Worm (Caenorhabditis elegans) whole organism, late embryonic: ENCODE data around the gene C16D2.3.
A peak's percentile ranks its signal among the peaks of the same experiment; 100 is the strongest.

Experiments used
- K09A11.1 ChIP-seq: sonication (generic microtip); optimal IDR thresholded peaks from 2 replicates; lab custom pipeline; 2017; ENCODE audit warnings: antibody characterized with exemption, mild to moderate bottlenecking, missing genetic modification characterization, missing compliant biosample characterization; ENCODE audit not compliant: insufficient read depth
- Y22D7AL.16 ChIP-seq: sonication (generic microtip); optimal IDR thresholded peaks from 2 replicates; lab custom pipeline; 2016; ENCODE audit warnings: missing genetic modification characterization, missing compliant biosample characterization
- ceh-14 ChIP-seq: sonication (generic microtip); optimal IDR thresholded peaks from 2 replicates; lab custom pipeline; 2016; ENCODE audit warnings: missing genotype, missing genetic modification characterization, missing compliant biosample characterization
- ceh-30 ChIP-seq: fragments of 150-350 bp; optimal IDR thresholded peaks from 2 replicates; lab custom pipeline; 2014; ENCODE audit warnings: missing biosample characterization, missing genetic modification characterization
- ceh-31 ChIP-seq: sonication (generic microtip); optimal IDR thresholded peaks from 2 replicates; lab custom pipeline; 2016; ENCODE audit warnings: missing genetic modification characterization, missing compliant biosample characterization
- ceh-45 ChIP-seq: fragments of 200-800 bp; sonication (Bioruptor generic); IDR thresholded peaks from 2 replicates; pipeline ENCODE4 v1.3.6; 2022; ENCODE audit warnings: missing genetic modification reagents, missing genetic modification characterization, missing compliant biosample characterization
- ceh-48 ChIP-seq: sonication (generic microtip); optimal IDR thresholded peaks from 2 replicates; lab custom pipeline; 2016; ENCODE audit warnings: missing genetic modification characterization, inconsistent platforms, missing compliant biosample characterization
- che-1 ChIP-seq: sonication (generic microtip); optimal IDR thresholded peaks from 2 replicates; lab custom pipeline; 2016; ENCODE audit warnings: mild to moderate bottlenecking, missing genetic modification characterization, missing compliant biosample characterization
- ets-4 ChIP-seq: sonication (generic microtip); optimal IDR thresholded peaks from 2 replicates; lab custom pipeline; 2016; ENCODE audit warnings: missing genetic modification characterization, missing compliant biosample characterization
- fkh-6 ChIP-seq: sonication (generic microtip); optimal IDR thresholded peaks from 2 replicates; lab custom pipeline; 2016; ENCODE audit warnings: missing genetic modification characterization, missing compliant biosample characterization
- hlh-15 ChIP-seq: sonication (generic microtip); optimal IDR thresholded peaks from 2 replicates; lab custom pipeline; 2016; ENCODE audit warnings: missing genetic modification characterization, missing compliant biosample characterization
- hlh-30 ChIP-seq: sonication (generic microtip); optimal IDR thresholded peaks from 2 replicates; lab custom pipeline; 2017; ENCODE audit warnings: antibody characterized with exemption, missing genetic modification characterization, missing compliant biosample characterization; ENCODE audit not compliant: insufficient read depth
- hlh-8 ChIP-seq: sonication (generic microtip); optimal IDR thresholded peaks from 2 replicates; lab custom pipeline; 2016; ENCODE audit warnings: missing genotype, missing genetic modification characterization, missing compliant biosample characterization
- lim-6 ChIP-seq: sonication (generic microtip); optimal IDR thresholded peaks from 2 replicates; lab custom pipeline; 2016; ENCODE audit warnings: missing genetic modification characterization, missing compliant biosample characterization
- lin-11 ChIP-seq: fragments of 200-800 bp; sonication (Bioruptor generic); optimal IDR thresholded peaks from 2 replicates; lab custom pipeline; 2018; ENCODE audit warnings: mild to moderate bottlenecking, missing genetic modification characterization, missing compliant biosample characterization
- mec-3 ChIP-seq: sonication (generic microtip); optimal IDR thresholded peaks from 2 replicates; lab custom pipeline; 2016; ENCODE audit warnings: borderline replicate concordance, missing genetic modification characterization, missing compliant biosample characterization
- nhr-11 ChIP-seq: fragments of 150-350 bp; optimal IDR thresholded peaks from 2 replicates; lab custom pipeline; 2014; ENCODE audit warnings: missing biosample characterization, missing genetic modification characterization
- nhr-232 ChIP-seq: sonication (generic microtip); optimal IDR thresholded peaks from 2 replicates; lab custom pipeline; 2016; ENCODE audit warnings: missing genetic modification characterization, missing compliant biosample characterization
- odd-2 ChIP-seq: sonication (generic microtip); optimal IDR thresholded peaks from 2 replicates; lab custom pipeline; 2017; ENCODE audit warnings: antibody characterized with exemption, mild to moderate bottlenecking, missing genetic modification characterization, missing compliant biosample characterization
- pros-1 ChIP-seq: fragments of 150-350 bp; optimal IDR thresholded peaks from 2 replicates; lab custom pipeline; 2014; ENCODE audit warnings: missing biosample characterization, missing genetic modification reagents, missing genetic modification characterization
- rnt-1 ChIP-seq: sonication (generic microtip); optimal IDR thresholded peaks from 2 replicates; lab custom pipeline; 2016; ENCODE audit warnings: missing genetic modification characterization, missing compliant biosample characterization
- sdc-2 ChIP-seq: sonication (generic microtip); optimal IDR thresholded peaks from 2 replicates; lab custom pipeline; 2016; ENCODE audit warnings: missing genotype, missing genetic modification characterization, missing compliant biosample characterization
- sox-2 ChIP-seq: fragments of 200-800 bp; sonication (Bioruptor generic); IDR thresholded peaks from 2 replicates; pipeline ENCODE4 v1.3.6; 2022; ENCODE audit warnings: missing genetic modification reagents, missing genetic modification characterization, missing compliant biosample characterization
- tbx-2 ChIP-seq: sonication (generic microtip); optimal IDR thresholded peaks from 2 replicates; lab custom pipeline; 2016; ENCODE audit warnings: missing genetic modification characterization, missing compliant biosample characterization
- unc-42 ChIP-seq: sonication (generic microtip); optimal IDR thresholded peaks from 2 replicates; lab custom pipeline; 2016; ENCODE audit warnings: missing genotype, missing genetic modification characterization, missing compliant biosample characterization
- unc-55 ChIP-seq: sonication (generic microtip); optimal IDR thresholded peaks from 2 replicates; lab custom pipeline; 2017; ENCODE audit warnings: missing biosample characterization, missing genetic modification reagents, missing genetic modification characterization
- unc-86 ChIP-seq: sonication (generic microtip); optimal IDR thresholded peaks from 2 replicates; lab custom pipeline; 2016; ENCODE audit warnings: missing genetic modification characterization, missing compliant biosample characterization
- zip-5 ChIP-seq: sonication (generic microtip); optimal IDR thresholded peaks from 2 replicates; lab custom pipeline; 2016; ENCODE audit warnings: missing genetic modification characterization, missing compliant biosample characterization

The C16D2.3 gene

DNA sequence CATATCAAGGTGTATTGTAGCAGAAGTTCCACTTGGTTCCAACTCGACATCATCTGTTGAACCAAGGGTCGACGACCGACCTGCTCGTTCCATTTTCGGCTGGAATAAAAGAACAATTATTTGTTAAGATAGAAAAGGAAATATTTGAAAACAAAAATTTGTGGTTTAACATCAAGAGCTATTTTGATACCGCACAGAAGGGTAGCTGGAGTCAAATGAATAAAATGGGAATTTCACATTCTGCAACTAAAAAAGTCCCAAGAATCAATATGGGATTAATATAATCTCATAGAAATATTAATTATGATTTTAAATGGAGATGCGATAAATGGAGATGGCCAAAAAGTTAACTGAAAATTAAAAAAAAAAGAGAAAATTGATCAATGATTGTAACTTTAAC lies 39.4 kb upstream of the C16D2.3 start, which contains the start of gene clh-5:
Gene clh-5 (minus strand): TSS at position 101 of the 400 bp plus-strand sequence.
- TF ChIP-seq ceh-45 (GFP tag; lab: Robert Waterston, UW) (no peak), che-1 (no peak), lim-6 (tag; lab: Kevin White, UChicago) (no peak), hlh-15 (tag; lab: Kevin White, UChicago) (no peak), ceh-14 (tag; lab: Kevin White, UChicago) (no peak), Y22D7AL.16 (tag; lab: Kevin White, UChicago) (no peak), mec-3 (tag; lab: Kevin White, UChicago) (no peak), K09A11.1 (tag; lab: Kevin White, UChicago) (no peak), sox-2 (GFP tag; lab: Robert Waterston, UW) (no peak), ceh-30 (tag; lab: Kevin White, UChicago) (no peak), fkh-6 (tag; lab: Kevin White, UChicago) (no peak), unc-86 (tag; lab: Kevin White, UChicago) (no peak), tbx-2 (no peak), ets-4 (tag; lab: Kevin White, UChicago) (no peak), pros-1 (tag; lab: Kevin White, UChicago) (no peak), unc-42 (tag; lab: Kevin White, UChicago) (no peak), zip-5 (tag; lab: Kevin White, UChicago) (no peak), hlh-8 (no peak), unc-55 (GFP tag; lab: Kevin White, UChicago) (no peak)
- TF ChIP-seq, all 69 proteins: peak for 0

DNA sequence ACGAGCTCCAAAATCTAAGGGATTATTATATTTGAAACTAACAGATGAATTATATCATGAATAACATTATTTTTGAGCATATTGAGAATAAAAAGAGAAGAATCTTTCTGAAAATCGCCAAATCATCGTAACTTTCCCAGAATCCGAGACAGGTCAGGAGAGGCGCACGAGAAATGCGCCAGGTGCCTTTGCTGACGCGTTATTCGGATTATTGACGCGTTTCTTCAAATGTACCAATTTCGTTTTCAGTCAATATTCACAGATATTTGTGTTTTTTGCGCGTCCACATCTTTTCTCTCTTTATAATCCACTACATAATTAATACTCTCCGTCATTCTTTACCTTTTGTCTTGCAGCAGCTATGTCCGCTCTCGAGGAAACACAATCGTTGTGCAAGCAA lies 38.9 kb upstream of the C16D2.3 start, which contains the start of gene T24H10.1:
Gene T24H10.1 (plus strand): TSS at position 355 of the 400 bp plus-strand sequence.
- TF ChIP-seq unc-42 (tag; lab: Kevin White, UChicago): peak; percentile 17
- peak; percentile 58 for TF ChIP-seq ceh-48 (tag; lab: Kevin White, UChicago)
- TF ChIP-seq tbx-2: peak; percentile 14
- TF ChIP-seq sdc-2: no peak
- TF ChIP-seq nhr-11 (tag; lab: Kevin White, UChicago): no peak
- peak; percentile 21 for TF ChIP-seq hlh-30 (tag; lab: Kevin White, UChicago)
- TF ChIP-seq nhr-232 (tag; lab: Kevin White, UChicago): no peak

DNA sequence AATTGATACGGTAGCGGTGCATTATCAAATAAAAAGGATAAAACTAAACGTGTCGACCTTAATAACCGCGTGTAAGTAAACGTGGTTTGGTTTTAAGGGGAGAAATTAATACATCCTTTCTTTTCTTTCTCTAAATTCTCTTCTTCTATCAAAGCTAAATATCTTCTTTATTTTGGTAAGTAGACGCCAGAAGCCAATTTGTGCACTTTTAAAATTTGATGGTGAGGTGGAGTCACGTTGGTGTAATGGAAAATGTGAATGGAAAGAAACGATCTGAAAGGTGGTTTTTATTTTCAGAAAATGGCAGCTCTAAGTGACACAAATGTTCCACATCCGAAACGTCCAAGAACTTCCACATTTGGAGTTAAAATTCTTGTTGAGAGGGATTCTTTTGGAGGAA lies 37.1 kb upstream of the C16D2.3 start, which contains the start of gene T24H10.5:
Gene T24H10.5 (plus strand): TSS at position 301 of the 400 bp plus-strand sequence.
- no peak for TF ChIP-seq unc-55 (GFP tag; lab: Kevin White, UChicago)

DNA sequence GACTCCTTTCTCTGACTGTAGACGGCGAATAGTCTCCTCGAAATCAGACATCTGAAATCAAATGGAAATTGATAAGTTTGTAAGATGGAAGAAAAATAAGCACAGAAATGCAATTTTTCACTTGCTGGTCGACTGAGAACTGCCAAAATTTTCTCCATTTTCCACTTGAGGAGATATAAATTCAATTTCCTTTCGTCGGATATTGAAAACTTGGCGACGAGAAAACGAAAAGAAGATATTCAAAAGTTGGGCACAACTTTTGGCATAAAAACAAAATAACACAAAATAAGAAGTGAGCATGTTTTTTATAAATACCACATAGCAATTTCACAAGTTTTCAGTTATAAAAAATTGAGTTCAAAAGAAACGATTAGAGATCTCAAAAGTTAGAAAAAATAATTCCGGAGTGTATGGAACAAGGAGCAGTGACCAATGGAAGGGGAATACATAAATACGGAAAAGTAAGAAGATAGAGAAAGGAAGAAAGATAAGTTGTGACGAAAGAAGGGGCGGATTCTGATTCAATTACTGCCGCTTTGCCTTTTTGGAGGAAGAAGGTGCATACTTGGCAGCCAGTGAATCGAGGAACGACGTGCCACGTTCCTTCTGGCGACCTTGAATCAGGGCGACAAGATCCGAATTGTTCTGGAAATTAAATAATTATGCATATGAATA lies 30.7 kb upstream of the C16D2.3 start, which contains the start of gene dyrb-1:
Gene dyrb-1 (minus strand): TSS at position 51 of the 675 bp plus-strand sequence.
- TF ChIP-seq lin-11: no peak
- TF ChIP-seq unc-42 (tag; lab: Kevin White, UChicago): peak; percentile 89

DNA sequence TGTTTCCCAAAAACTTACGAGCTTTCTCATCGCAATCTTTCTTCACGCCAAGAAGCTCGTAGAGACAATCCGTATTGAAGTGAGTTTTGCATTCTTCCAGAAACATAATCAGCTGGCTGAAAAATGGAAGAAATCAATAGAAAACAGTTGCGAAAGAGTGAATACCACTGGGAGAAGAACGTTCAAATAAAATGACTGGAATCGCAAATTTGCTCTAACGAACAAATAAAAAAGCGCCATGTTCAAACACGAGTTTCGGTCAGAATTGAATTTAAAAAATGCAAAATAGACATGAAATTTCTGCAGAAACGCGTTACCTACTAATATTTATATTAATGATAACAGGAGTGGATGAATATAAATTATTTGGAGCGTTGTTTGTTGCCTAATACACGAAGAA lies 29.5 kb upstream of the C16D2.3 start, which contains the start of gene dnj-23:
Gene dnj-23 (minus strand): TSS at position 158 of the 400 bp plus-strand sequence.
- TF ChIP-seq lin-11 (no peak), ceh-31 (no peak), K09A11.1 (tag; lab: Kevin White, UChicago) (no peak), odd-2 (tag; lab: Kevin White, UChicago) (no peak), rnt-1 (tag; lab: Kevin White, UChicago) (no peak)

DNA sequence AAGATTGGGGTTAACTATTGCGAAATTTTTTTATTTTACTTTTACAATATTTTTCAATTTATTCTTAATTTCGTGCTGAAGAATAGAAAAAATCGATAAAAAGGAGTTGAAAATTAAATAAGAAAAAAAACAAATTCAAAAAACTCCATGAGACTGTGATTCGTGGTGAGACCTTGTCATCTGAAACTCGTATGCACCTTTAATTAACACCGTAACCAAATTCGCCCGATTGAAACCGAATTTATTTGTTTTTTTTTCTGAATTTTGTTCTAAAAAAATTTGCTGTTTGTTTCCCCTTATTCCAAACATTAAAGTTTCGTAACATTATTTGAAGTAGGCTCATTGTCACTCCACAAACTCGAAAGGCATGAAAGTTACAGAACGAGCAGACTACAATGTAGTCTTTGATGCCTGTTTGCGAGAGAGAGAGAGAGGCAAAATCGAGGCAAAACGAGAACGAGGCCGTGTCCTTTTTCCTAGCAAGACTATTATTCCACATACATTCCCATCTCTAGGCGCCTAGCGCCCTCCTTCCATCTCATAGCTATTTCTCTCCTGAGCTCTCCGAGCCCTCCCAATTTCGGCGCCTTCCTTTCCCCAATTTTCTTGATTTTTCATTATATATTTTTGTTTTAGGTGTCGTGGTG lies 28.9 kb upstream of the C16D2.3 start, which contains the start of gene T24H10.4:
Gene T24H10.4 (plus strand): TSS at position 630 of the 647 bp plus-strand sequence.
- no peak for TF ChIP-seq hlh-30 (tag; lab: Kevin White, UChicago)
- TF ChIP-seq unc-42 (tag; lab: Kevin White, UChicago): peak; percentile 37
